Worm (Caenorhabditis elegans): ENCODE results near the gene C49C8.8.

Gene C49C8.8

ce11 chrIV:8691486-8691885 is 39.6 kb downstream of the C49C8.8 start, which contains the start of the genes hst-1 and ints-6:
Gene hst-1 (minus strand): TSS chrIV:8691513.
Gene ints-6 (plus strand): TSS chrIV:8691745.
- TF ChIP-seq unc-39 (tag; optimal IDR thresholded peaks at IDR 0.05) (no peak), skn-1 (tag; optimal IDR thresholded peaks at IDR 0.05) (no peak), hmg-11 (tag; optimal IDR thresholded peaks at IDR 0.05) (peak; percentile 29), snpc-4 (tag; optimal IDR thresholded peaks at IDR 0.05) (no peak), ztf-4 (tag; optimal IDR thresholded peaks at IDR 0.05) (no peak), zag-1 (tag; optimal IDR thresholded peaks at IDR 0.05) (no peak), nhr-67 (tag; optimal IDR thresholded peaks at IDR 0.05) (no peak), nfya-1 (tag; optimal IDR thresholded peaks at IDR 0.05; ENCODE audit: insufficient read depth) (no peak), sea-2 (GFP tag; optimal IDR thresholded peaks at IDR 0.05) (no peak), elt-1 (tag; optimal IDR thresholded peaks at IDR 0.05) (no peak), ceh-28 (tag; optimal IDR thresholded peaks at IDR 0.05) (no peak), nhr-76 (tag; optimal IDR thresholded peaks at IDR 0.05) (no peak), nhr-23 (tag; optimal IDR thresholded peaks at IDR 0.05) (peak; percentile 13), eor-1 (tag; optimal IDR thresholded peaks at IDR 0.05) (no peak), nhr-11 (tag; optimal IDR thresholded peaks at IDR 0.05) (no peak), mdl-1 (tag; optimal IDR thresholded peaks at IDR 0.05) (no peak), pqm-1 (tag; optimal IDR thresholded peaks at IDR 0.05) (no peak), R02D3.7 (tag; optimal IDR thresholded peaks at IDR 0.05) (no peak), lin-39 (tag; optimal IDR thresholded peaks at IDR 0.05) (no peak), lin-15B (tag; optimal IDR thresholded peaks at IDR 0.05) (peak; percentile 8), pha-4 (tag; optimal IDR thresholded peaks at IDR 0.05) (peak; percentile 55), elt-3 (tag; optimal IDR thresholded peaks at IDR 0.05) (no peak), fos-1 (tag; optimal IDR thresholded peaks at IDR 0.05) (no peak), egl-5 (tag; optimal IDR thresholded peaks at IDR 0.05) (no peak), nhr-12 (tag; optimal IDR thresholded peaks at IDR 0.05) (no peak), egl-27 (tag; optimal IDR thresholded peaks at IDR 0.05) (no peak), elt-2 (tag; optimal IDR thresholded peaks at IDR 0.05) (no peak), ceh-9 (tag; optimal IDR thresholded peaks at IDR 0.05) (no peak), tbx-2 (tag; optimal IDR thresholded peaks at IDR 0.05) (no peak), jun-1 (tag; optimal IDR thresholded peaks at IDR 0.05) (no peak), fkh-2 (tag; optimal IDR thresholded peaks at IDR 0.05) (no peak), fkh-10 (GFP tag; optimal IDR thresholded peaks at IDR 0.05) (no peak), ama-1 (optimal IDR thresholded peaks at IDR 0.05) (no peak), nhr-43 (tag; optimal IDR thresholded peaks at IDR 0.05; ENCODE audit: poor library complexity, severe bottlenecking) (no peak), ZK546.5 (tag; optimal IDR thresholded peaks at IDR 0.05) (no peak), aly-2 (tag; optimal IDR thresholded peaks at IDR 0.05) (no peak)

DNA sequence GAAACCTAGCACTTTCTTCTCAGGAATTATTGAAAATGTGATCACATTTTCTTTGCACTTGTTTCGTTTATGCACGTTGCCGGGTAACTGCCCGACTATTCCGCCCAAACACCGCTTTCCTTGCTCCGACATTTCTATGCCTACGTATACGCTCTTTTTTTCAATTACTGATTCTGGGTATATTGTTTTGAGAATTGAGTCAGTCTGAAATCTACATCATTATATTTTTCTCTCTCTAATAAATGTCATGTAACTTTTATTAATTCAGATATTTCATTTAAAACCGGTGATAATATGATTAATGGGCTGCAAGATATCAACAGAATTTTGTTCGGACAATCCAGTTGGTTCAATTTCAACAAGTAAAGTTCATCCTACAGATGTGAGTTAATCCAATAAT is 45.5 kb downstream of the C49C8.8 start, which contains the start of gene ttll-11:
ttll-11 (plus strand) TSS at position 301 of the 400 bp plus-strand sequence.
- TF ChIP-seq R02D3.7 (tag; optimal IDR thresholded peaks at IDR 0.05): no peak
- no peak for TF ChIP-seq mml-1 (tag; optimal IDR thresholded peaks at IDR 0.05)
- no peak for TF ChIP-seq nhr-28 (tag; optimal IDR thresholded peaks at IDR 0.05)
- TF ChIP-seq daf-12 (tag; optimal IDR thresholded peaks at IDR 0.05): no peak
